Fruit fly (Drosophila melanogaster) whole organism, embryonic: ENCODE results near the gene CG15408.

Experiments
- Atf3 ChIP-seq: fragments of 200-800 bp; sonication (Bioruptor generic); optimal IDR thresholded peaks from 3 replicates; lab custom pipeline; 2016; ENCODE audit warnings: missing biosample characterization, missing genetic modification characterization
- Bgb ChIP-seq: fragments of 200-800 bp; sonication (Bioruptor generic); IDR thresholded peaks from 2 replicates; pipeline ENCODE4 v1.3.6; 2022; ENCODE audit warnings: missing biosample characterization, missing genetic modification characterization; ENCODE audit not compliant: partially characterized antibody
- CG12104 ChIP-seq: fragments of 200-800 bp; sonication (Bioruptor generic); optimal IDR thresholded peaks from 3 replicates; lab custom pipeline; 2016; ENCODE audit warnings: missing biosample characterization, missing genetic modification characterization
- CG13287 ChIP-seq: fragments of 200-800 bp; sonication (Bioruptor generic); IDR thresholded peaks from 2 replicates; pipeline ENCODE4 v1.3.6; 2022; ENCODE audit warnings: missing biosample characterization, missing genetic modification characterization; ENCODE audit not compliant: partially characterized antibody
- CG14710 ChIP-seq: fragments of 200-800 bp; sonication (Bioruptor generic); optimal IDR thresholded peaks from 3 replicates; lab custom pipeline; 2019; ENCODE audit warnings: missing biosample characterization, mild to moderate bottlenecking, missing genetic modification characterization, moderate library complexity
- CG14860 ChIP-seq: fragments of 200-800 bp; sonication (Bioruptor generic); IDR thresholded peaks from 3 replicates; pipeline ENCODE4 v1.3.6; 2022; ENCODE audit warnings: missing biosample characterization, missing genetic modification characterization; ENCODE audit not compliant: partially characterized antibody
- CG14965 ChIP-seq: fragments of 200-800 bp; sonication (Bioruptor generic); optimal IDR thresholded peaks from 2 replicates; lab custom pipeline; 2016; ENCODE audit warnings: missing biosample characterization, missing genetic modification characterization, borderline replicate concordance
- CG15073 ChIP-seq: fragments of 200-800 bp; sonication (Bioruptor generic); optimal IDR thresholded peaks from 2 replicates; lab custom pipeline; 2016; ENCODE audit warnings: missing biosample characterization, missing genetic modification characterization
- CG16813 ChIP-seq: fragments of 200-800 bp; sonication (Bioruptor generic); IDR thresholded peaks from 3 replicates; pipeline ENCODE4 v1.3.6; 2022; ENCODE audit warnings: missing biosample characterization, missing genetic modification characterization; ENCODE audit not compliant: partially characterized antibody
- CG18011 ChIP-seq: fragments of 200-800 bp; sonication (Bioruptor generic); optimal IDR thresholded peaks from 2 replicates; lab custom pipeline; 2017; ENCODE audit warnings: missing biosample characterization, missing genetic modification characterization, mild to moderate bottlenecking, moderate library complexity, missing genotype
- CG6791 ChIP-seq: fragments of 200-800 bp; sonication (Bioruptor generic); IDR thresholded peaks from 3 replicates; pipeline ENCODE4 v1.3.6; 2022; ENCODE audit warnings: missing biosample characterization, missing genetic modification characterization; ENCODE audit not compliant: partially characterized antibody
- CG8281 ChIP-seq: fragments of 200-800 bp; sonication (Bioruptor generic); optimal IDR thresholded peaks from 2 replicates; lab custom pipeline; 2018; ENCODE audit warnings: missing biosample characterization, mild to moderate bottlenecking, missing genetic modification characterization, moderate library complexity
- Camta ChIP-seq: fragments of 200-800 bp; sonication (Bioruptor generic); optimal IDR thresholded peaks from 2 replicates; lab custom pipeline; 2016; ENCODE audit warnings: missing biosample characterization, missing genetic modification characterization
- Dll ChIP-seq: fragments of 200-800 bp; sonication (Bioruptor generic); IDR thresholded peaks from 4 replicates; pipeline ENCODE4 v1.3.6; 2022; ENCODE audit warnings: missing biosample characterization, missing genetic modification characterization; ENCODE audit not compliant: partially characterized antibody
- Doc3 ChIP-seq: fragments of 200-800 bp; sonication (Bioruptor generic); IDR thresholded peaks from 3 replicates; pipeline ENCODE4 v1.3.6; 2022; ENCODE audit warnings: missing biosample characterization, missing genetic modification characterization; ENCODE audit not compliant: partially characterized antibody
- Ets97D ChIP-seq: fragments of 200-800 bp; sonication (Bioruptor generic); optimal IDR thresholded peaks from 3 replicates; lab custom pipeline; 2016; ENCODE audit warnings: missing biosample characterization, missing genetic modification characterization
- GATAe ChIP-seq: fragments of 200-800 bp; sonication (Bioruptor generic); conservative IDR thresholded peaks from 2 replicates; pipeline ENCODE4 v1.3.6; 2022; ENCODE audit warnings: missing biosample characterization, missing genetic modification characterization
- Hey ChIP-seq: fragments of 200-800 bp; sonication (Bioruptor generic); optimal IDR thresholded peaks from 3 replicates; lab custom pipeline; 2018; ENCODE audit warnings: missing biosample characterization, mild to moderate bottlenecking, missing genetic modification characterization
- Med ChIP-seq: fragments of 200-800 bp; sonication (Bioruptor generic); peaks from one replicate; lab custom pipeline; 2016; ENCODE audit warnings: missing biosample characterization, missing genetic modification characterization, mild to moderate bottlenecking, inconsistent platforms, moderate library complexity
- NK7.1 ChIP-seq: fragments of 200-800 bp; sonication (Bioruptor generic); optimal IDR thresholded peaks from 3 replicates; lab custom pipeline; 2016; ENCODE audit warnings: missing biosample characterization, missing genetic modification characterization
- Opbp ChIP-seq: fragments of 200-800 bp; sonication (Bioruptor generic); IDR thresholded peaks from 3 replicates; pipeline ENCODE4 v1.3.6; 2022; ENCODE audit warnings: missing biosample characterization, missing genetic modification characterization; ENCODE audit not compliant: partially characterized antibody
- Scr ChIP-seq: fragments of 200-800 bp; sonication (Bioruptor generic); IDR thresholded peaks from 2 replicates; pipeline ENCODE4 v1.3.6; 2022; ENCODE audit warnings: missing biosample characterization, missing genetic modification characterization; ENCODE audit not compliant: partially characterized antibody
- amos ChIP-seq: fragments of 200-800 bp; sonication (Bioruptor generic); IDR thresholded peaks from 2 replicates; pipeline ENCODE4 v1.3.6; 2022; ENCODE audit warnings: missing biosample characterization, missing genetic modification characterization; ENCODE audit not compliant: partially characterized antibody
- ash1 ChIP-seq: fragments of 200-800 bp; sonication (Bioruptor generic); optimal IDR thresholded peaks from 2 replicates; lab custom pipeline; 2018; ENCODE audit warnings: missing biosample characterization, mild to moderate bottlenecking, missing genetic modification characterization
- ato ChIP-seq: fragments of 200-800 bp; sonication (Bioruptor generic); IDR thresholded peaks from 2 replicates; pipeline ENCODE4 v1.3.6; 2022; ENCODE audit warnings: missing biosample characterization, missing genetic modification characterization; ENCODE audit not compliant: partially characterized antibody
- bbx ChIP-seq: fragments of 200-800 bp; sonication (Bioruptor generic); IDR thresholded peaks from 2 replicates; pipeline ENCODE4 v1.3.6; 2022; ENCODE audit warnings: missing biosample characterization, missing genetic modification characterization; ENCODE audit not compliant: partially characterized antibody
- chinmo ChIP-seq: fragments of 200-800 bp; sonication (Bioruptor generic); IDR thresholded peaks from 4 replicates; pipeline ENCODE4 v1.3.6; 2022; ENCODE audit warnings: missing biosample characterization, missing genetic modification characterization; ENCODE audit not compliant: partially characterized antibody
- chm ChIP-seq: fragments of 200-800 bp; sonication (Bioruptor generic); IDR thresholded peaks from 2 replicates; pipeline ENCODE4 v1.3.6; 2022; ENCODE audit warnings: missing biosample characterization, missing genetic modification characterization
- fru ChIP-seq: fragments of >200 bp; optimal IDR thresholded peaks from 2 replicates; lab custom pipeline; 2017
- grn ChIP-seq: fragments of 200-800 bp; sonication (Bioruptor generic); optimal IDR thresholded peaks from 3 replicates; lab custom pipeline; 2017; ENCODE audit warnings: missing biosample characterization, missing genetic modification characterization
- ham ChIP-seq: fragments of 200-800 bp; sonication (Bioruptor generic); IDR thresholded peaks from 2 replicates; pipeline ENCODE4 v1.3.6; 2022; ENCODE audit warnings: missing biosample characterization, missing genetic modification characterization
- mld ChIP-seq: fragments of 200-800 bp; sonication (Bioruptor generic); IDR thresholded peaks from 3 replicates; pipeline ENCODE4 v1.3.6; 2022; ENCODE audit warnings: missing biosample characterization, missing genetic modification characterization; ENCODE audit not compliant: partially characterized antibody
- nmo ChIP-seq: fragments of 200-800 bp; sonication (Bioruptor generic); optimal IDR thresholded peaks from 2 replicates; lab custom pipeline; 2018; ENCODE audit warnings: missing biosample characterization, mild to moderate bottlenecking, missing genetic modification characterization, moderate library complexity
- oc ChIP-seq: fragments of 200-800 bp; sonication (Bioruptor generic); optimal IDR thresholded peaks from 2 replicates; lab custom pipeline; 2018; ENCODE audit warnings: missing biosample characterization, mild to moderate bottlenecking, missing genetic modification characterization, moderate library complexity
- ro ChIP-seq: fragments of 200-800 bp; sonication (Bioruptor generic); IDR thresholded peaks from 2 replicates; pipeline ENCODE4 v1.3.6; 2022; ENCODE audit warnings: missing biosample characterization, missing genetic modification characterization
- seq ChIP-seq: fragments of 200-800 bp; sonication (Bioruptor generic); IDR thresholded peaks from 2 replicates; pipeline ENCODE4 v1.3.6; 2022; ENCODE audit warnings: missing biosample characterization, missing genetic modification characterization
- sob ChIP-seq: fragments of 200-800 bp; sonication (Bioruptor generic); IDR thresholded peaks from 2 replicates; pipeline ENCODE4 v1.3.6; 2022; ENCODE audit warnings: missing biosample characterization, missing genetic modification characterization
- stwl ChIP-seq: fragments of 200-800 bp; sonication (Bioruptor generic); optimal IDR thresholded peaks from 3 replicates; lab custom pipeline; 2018; ENCODE audit warnings: missing biosample characterization, mild to moderate bottlenecking, missing genetic modification characterization, moderate library complexity
- unpg ChIP-seq: fragments of 200-800 bp; sonication (Bioruptor generic); optimal IDR thresholded peaks from 3 replicates; lab custom pipeline; 2018; ENCODE audit warnings: missing biosample characterization, mild to moderate bottlenecking, missing genetic modification characterization, moderate library complexity
- zen2 ChIP-seq: fragments of 200-800 bp; sonication (Bioruptor generic); IDR thresholded peaks from 3 replicates; pipeline ENCODE4 v1.3.6; 2022; ENCODE audit warnings: missing biosample characterization, missing genetic modification characterization; ENCODE audit not compliant: partially characterized antibody

CG15408 gene

dm6 chr2L:3307189-3307588, 25.4 kb upstream of the CG15408 start:
- TF ChIP-seq Hey (tag; lab: Kevin White, UChicago) (peak; percentile 79), Atf3 (no peak), ro (GFP tag; lab: Robert Waterston, UW) (no peak), CG18011 (GFP tag; lab: Kevin White, UChicago) (no peak), nmo (GFP tag; lab: Kevin White, UChicago) (no peak), Camta (GFP tag; lab: Kevin White, UChicago) (no peak), fru (lab: Kevin White, UChicago) (no peak), grn (peak; percentile 50), ham (GFP tag; lab: Robert Waterston, UW) (no peak), GATAe (GFP tag; lab: Robert Waterston, UW) (peak; percentile 72), CG15073 (GFP tag; lab: Kevin White, UChicago) (no peak), oc (no peak)

- peak; percentile 35; the same call in 1 of the 2 replicates for TF ChIP-seq amos (GFP tag; lab: Robert Waterston, UW)
- TF ChIP-seq sob (GFP tag; lab: Robert Waterston, UW): no peak
- TF ChIP-seq chinmo (GFP tag; lab: Robert Waterston, UW): 0 out of 4 replicates have a peak, but pooled peaks have one; percentile 28
- peak; percentile 98 for TF ChIP-seq stwl (tag; lab: Kevin White, UChicago)
- TF ChIP-seq Dll: peak; percentile 22; the same call in 1 of the 4 replicates
- TF ChIP-seq CG14710 (tag; lab: Kevin White, UChicago): peak; percentile 98
- peak; percentile 50; the same call in 1 of the 2 replicates for TF ChIP-seq ato (GFP tag; lab: Robert Waterston, UW)
- no peak for TF ChIP-seq chm (GFP tag; lab: Robert Waterston, UW)
- no peak for TF ChIP-seq seq (GFP tag; lab: Robert Waterston, UW)
- no peak for TF ChIP-seq ash1 (GFP tag; lab: Kevin White, UChicago)
- peak; percentile 65; the same call in 1 of the 2 replicates for TF ChIP-seq bbx (GFP tag; lab: Robert Waterston, UW)
- TF ChIP-seq Doc3 (GFP tag; lab: Robert Waterston, UW): 0 out of 3 replicates have a peak, but pooled peaks have one; percentile 14
- no peak for TF ChIP-seq CG14965 (GFP tag; lab: Kevin White, UChicago)
- TF ChIP-seq mld (GFP tag; lab: Robert Waterston, UW): no peak
- TF ChIP-seq Scr: 0 out of 2 replicates have a peak, but pooled peaks have one; percentile 30
- peak; percentile 21 for TF ChIP-seq Med (GFP tag; lab: Kevin White, UChicago)
- no peak for TF ChIP-seq unpg (GFP tag; lab: Kevin White, UChicago)
- no peak for TF ChIP-seq CG12104 (GFP tag; lab: Kevin White, UChicago)
- TF ChIP-seq NK7.1 (GFP tag; lab: Kevin White, UChicago): no peak
- TF ChIP-seq CG16813 (GFP tag; lab: Robert Waterston, UW): peak; percentile 51; the same call in 2 of the 3 replicates
- peak; percentile 37; the same call in 1 of the 3 replicates for TF ChIP-seq zen2 (GFP tag; lab: Robert Waterston, UW)
- TF ChIP-seq Ets97D: no peak
- TF ChIP-seq Bgb (GFP tag; lab: Robert Waterston, UW): 0 out of 2 replicates have a peak, but pooled peaks have one; percentile 28
- TF ChIP-seq Opbp (GFP tag; lab: Robert Waterston, UW): peak; percentile 38; the same call in 2 of the 3 replicates
- TF ChIP-seq CG13287 (GFP tag; lab: Robert Waterston, UW): peak; percentile 22; the same call in 1 of the 2 replicates
- peak; percentile 14; the same call in 1 of the 3 replicates for TF ChIP-seq CG14860 (GFP tag; lab: Robert Waterston, UW)
- TF ChIP-seq CG6791: peak; percentile 71; the same call in 2 of the 3 replicates
- TF ChIP-seq CG8281 (tag; lab: Kevin White, UChicago): no peak
Measured at dm6 chr2L:3308529-3309272, 23.9 kb upstream of the CG15408 start, which contains the start of gene CG15406. CG15406 (plus strand) TSS chr2L:3309222.
